Fruit fly (Drosophila melanogaster) whole organism, adult: ENCODE data around the gene CG1983.

ENCODE experiments used
- CG11617 ChIP-seq: fragments of 200-800 bp; sonication (Bioruptor generic); optimal IDR thresholded peaks from 2 replicates; lab custom pipeline; 2017; ENCODE audit warnings: mild to moderate bottlenecking, missing biosample characterization, missing genetic modification reagents, missing genetic modification characterization
- CG12768 ChIP-seq: fragments of 200-800 bp; sonication (Bioruptor generic); optimal IDR thresholded peaks from 2 replicates; lab custom pipeline; 2017; ENCODE audit warnings: missing biosample characterization, missing genetic modification characterization, mild to moderate bottlenecking, moderate library complexity, missing genetic modification reagents
- CG1620 ChIP-seq: fragments of 200-800 bp; sonication (Bioruptor generic); optimal IDR thresholded peaks from 2 replicates; lab custom pipeline; 2016; ENCODE audit warnings: missing biosample characterization, missing genetic modification characterization
- CG33017 ChIP-seq: fragments of 200-800 bp; sonication (Bioruptor generic); optimal IDR thresholded peaks from 2 replicates; lab custom pipeline; 2018; ENCODE audit warnings: missing biosample characterization, mild to moderate bottlenecking, missing genetic modification characterization, moderate library complexity
- CG7045 ChIP-seq: fragments of 200-800 bp; sonication (Bioruptor generic); optimal IDR thresholded peaks from 2 replicates; lab custom pipeline; 2017; ENCODE audit warnings: missing biosample characterization, mild to moderate bottlenecking, missing genetic modification characterization
- CG7101 ChIP-seq: fragments of 200-800 bp; sonication (Bioruptor generic); optimal IDR thresholded peaks from 2 replicates; lab custom pipeline; 2018; ENCODE audit warnings: missing biosample characterization, mild to moderate bottlenecking, missing genetic modification characterization, moderate library complexity
- Crg-1 ChIP-seq: fragments of 200-800 bp; sonication (Bioruptor generic); optimal IDR thresholded peaks from 2 replicates; lab custom pipeline; 2016; ENCODE audit warnings: missing biosample characterization, missing genetic modification characterization
- Mnt ChIP-seq: fragments of 200-800 bp; sonication (Bioruptor generic); optimal IDR thresholded peaks from 2 replicates; lab custom pipeline; 2016; ENCODE audit warnings: missing biosample characterization, mild to moderate bottlenecking, missing genetic modification characterization
- bab1 ChIP-seq: fragments of 200-800 bp; sonication (Bioruptor generic); optimal IDR thresholded peaks from 3 replicates; lab custom pipeline; 2019; ENCODE audit warnings: missing biosample characterization, mild to moderate bottlenecking, missing genetic modification characterization, moderate library complexity
- kay ChIP-seq: fragments of 200-800 bp; sonication (Bioruptor generic); peaks from one replicate; lab custom pipeline; 2016; ENCODE audit warnings: missing biosample characterization, missing genetic modification characterization, borderline replicate concordance
- ovo ChIP-seq: fragments of 200-800 bp; sonication (Bioruptor generic); optimal IDR thresholded peaks from 2 replicates; lab custom pipeline; 2016; ENCODE audit warnings: missing biosample characterization, missing genetic modification characterization

dm6 chr3R:30196128-30196527 is 18.6 kb upstream of the CG1983 start, which contains the start of gene CG15531:
- TF ChIP-seq CG1620 (GFP tag; lab: Kevin White, UChicago): no peak
- TF ChIP-seq Mnt (GFP tag; lab: Kevin White, UChicago): no peak
- TF ChIP-seq CG7045 (GFP tag; lab: Kevin White, UChicago): no peak
- TF ChIP-seq kay (GFP tag; lab: Kevin White, UChicago): no peak
- no peak for TF ChIP-seq CG12768
- TF ChIP-seq CG7101: no peak
- no peak for TF ChIP-seq ovo (GFP tag; lab: Kevin White, UChicago)
- TF ChIP-seq CG11617 (GFP tag; lab: Kevin White, UChicago): no peak
- no peak for TF ChIP-seq bab1 (GFP tag; lab: Kevin White, UChicago)
- no peak for TF ChIP-seq CG33017 (tag; lab: Kevin White, UChicago)
- no peak for TF ChIP-seq Crg-1 (GFP tag; lab: Kevin White, UChicago)
